Worm (Caenorhabditis elegans) whole organism, L1 larva: ENCODE measurements around the gene F43C1.5.

Source experiments
- C04F5.9 ChIP-seq: sonication (generic microtip); optimal IDR thresholded peaks from 2 replicates; lab custom pipeline; 2016; ENCODE audit warnings: missing genetic modification characterization, missing compliant biosample characterization
- C34B4.2 ChIP-seq: sonication (generic microtip); optimal IDR thresholded peaks from 2 replicates; lab custom pipeline; 2017; ENCODE audit warnings: mild to moderate bottlenecking, missing genetic modification characterization, missing compliant biosample characterization
- Y116A8C.19 ChIP-seq: sonication (generic microtip); optimal IDR thresholded peaks from 2 replicates; lab custom pipeline; 2016; ENCODE audit warnings: missing compliant biosample characterization, missing genetic modification characterization, borderline replicate concordance
- blmp-1 ChIP-seq: fragments of 150-350 bp; optimal IDR thresholded peaks from 2 replicates; lab custom pipeline; 2014; ENCODE audit warnings: missing biosample characterization, missing genetic modification characterization
- ceh-8 ChIP-seq: fragments of 200-800 bp; sonication (Bioruptor generic); optimal IDR thresholded peaks from 2 replicates; lab custom pipeline; 2018; ENCODE audit warnings: mild to moderate bottlenecking, missing genetic modification characterization, moderate library complexity, missing compliant biosample characterization
- dpl-1 ChIP-seq, 3 experiments: fragments of 150-350 bp in 2 of 3; sonication (generic microtip) in 1 of 3; optimal IDR thresholded peaks; 2 replicates each; lab custom pipeline; 2014 to 2017; ENCODE audit warnings: missing biosample characterization in 3 of 3, missing genetic modification characterization in 3 of 3, missing genetic modification reagents in 3 of 3
- dsc-1 ChIP-seq: sonication (generic microtip); optimal IDR thresholded peaks from 2 replicates; lab custom pipeline; 2016; ENCODE audit warnings: mild to moderate bottlenecking, missing genetic modification characterization, missing compliant biosample characterization
- efl-1 ChIP-seq, 4 experiments: fragments of 150-350 bp; optimal IDR thresholded peaks in 3 of 4; peaks in 1 of 4; 1 replicate in 1 of 4; 2 replicates in 3 of 4; lab custom pipeline; 2014; ENCODE audit warnings: missing biosample characterization in 2 of 4, missing genetic modification characterization in 2 of 4, missing genetic modification reagents in 2 of 4
- efl-3 ChIP-seq: fragments of 200-800 bp; sonication (Bioruptor generic); optimal IDR thresholded peaks from 2 replicates; lab custom pipeline; 2018; ENCODE audit warnings: mild to moderate bottlenecking, missing genetic modification characterization, missing compliant biosample characterization
- egl-27 ChIP-seq, 2 experiments: fragments of 150-350 bp in 1 of 2; sonication (generic microtip); optimal IDR thresholded peaks; 3 replicates each; lab custom pipeline; 2017 to 2018; ENCODE audit warnings: missing biosample characterization in 2 of 2, missing genetic modification characterization in 2 of 2, missing genetic modification reagents in 2 of 2
- elt-2 ChIP-seq: sonication (generic microtip); optimal IDR thresholded peaks from 2 replicates; lab custom pipeline; 2016; ENCODE audit warnings: missing genetic modification characterization, mild to moderate bottlenecking, inconsistent platforms, missing compliant biosample characterization, missing genetic modification reagents
- elt-3 ChIP-seq, 6 experiments: fragments of 150-350 bp in 1 of 6; sonication (generic microtip); optimal IDR thresholded peaks; 2 replicates each; lab custom pipeline; 2017 to 2018; ENCODE audit warnings: missing biosample characterization in 6 of 6, missing genetic modification characterization in 6 of 6, inconsistent platforms in 1 of 6
- fkh-8 ChIP-seq: sonication (generic microtip); optimal IDR thresholded peaks from 2 replicates; lab custom pipeline; 2016; ENCODE audit warnings: mild to moderate bottlenecking, missing genetic modification characterization, missing compliant biosample characterization
- fos-1 ChIP-seq: fragments of 150-350 bp; optimal IDR thresholded peaks from 2 replicates; lab custom pipeline; 2014; ENCODE audit warnings: missing biosample characterization, missing genetic modification characterization
- hlh-17 ChIP-seq: fragments of 200-800 bp; sonication (Bioruptor generic); optimal IDR thresholded peaks from 2 replicates; lab custom pipeline; 2018; ENCODE audit warnings: missing genetic modification characterization, mild to moderate bottlenecking, missing compliant biosample characterization, moderate library complexity, borderline replicate concordance
- jun-1 ChIP-seq: fragments of 150-350 bp; optimal IDR thresholded peaks from 2 replicates; lab custom pipeline; 2014; ENCODE audit warnings: missing biosample characterization, missing genetic modification reagents, missing genetic modification characterization
- lin-14 ChIP-seq: fragments of 200-800 bp; sonication (Bioruptor generic); optimal IDR thresholded peaks from 2 replicates; lab custom pipeline; 2018; ENCODE audit warnings: mild to moderate bottlenecking, missing genetic modification characterization, moderate library complexity, missing compliant biosample characterization
- lin-35 ChIP-seq, 2 experiments: fragments of 150-350 bp; optimal IDR thresholded peaks; 2 replicates each; lab custom pipeline; 2014; ENCODE audit warnings: missing biosample characterization in 2 of 2, missing genetic modification characterization in 2 of 2, missing genetic modification reagents in 2 of 2
- lir-3 ChIP-seq: sonication (generic microtip); optimal IDR thresholded peaks from 2 replicates; lab custom pipeline; 2016; ENCODE audit warnings: mild to moderate bottlenecking, missing genetic modification characterization, moderate library complexity, missing compliant biosample characterization; ENCODE audit not compliant: poor library complexity
- lsy-2 ChIP-seq, 2 experiments: fragments of 150-350 bp; optimal IDR thresholded peaks; 2 replicates each; lab custom pipeline; 2014; ENCODE audit warnings: missing biosample characterization in 2 of 2, missing genetic modification characterization in 2 of 2
- mab-9 ChIP-seq: fragments of 200-800 bp; sonication (Bioruptor generic); IDR thresholded peaks from 2 replicates; pipeline ENCODE4 v1.3.6; 2022; ENCODE audit warnings: missing genetic modification reagents, missing genetic modification characterization, missing compliant biosample characterization
- mdl-1 ChIP-seq, 2 experiments: fragments of 150-350 bp; optimal IDR thresholded peaks; 2 replicates each; lab custom pipeline; 2014 to 2017; ENCODE audit warnings: missing biosample characterization in 2 of 2, missing genetic modification characterization in 2 of 2, inconsistent platforms in 1 of 2
- mep-1 ChIP-seq: fragments of 150-350 bp; optimal IDR thresholded peaks from 2 replicates; lab custom pipeline; 2014; ENCODE audit warnings: missing biosample characterization, missing genetic modification characterization
- nhr-12 ChIP-seq: sonication (generic microtip); optimal IDR thresholded peaks from 2 replicates; lab custom pipeline; 2017; ENCODE audit warnings: missing biosample characterization, missing genetic modification characterization
- nhr-20 ChIP-seq: sonication (generic microtip); optimal IDR thresholded peaks from 2 replicates; lab custom pipeline; 2016; ENCODE audit warnings: mild to moderate bottlenecking, missing genetic modification characterization, missing compliant biosample characterization
- nhr-237 ChIP-seq: fragments of 150-350 bp; optimal IDR thresholded peaks from 2 replicates; lab custom pipeline; 2014; ENCODE audit warnings: missing biosample characterization, missing genetic modification characterization
- nhr-47 ChIP-seq: sonication (generic microtip); optimal IDR thresholded peaks from 2 replicates; lab custom pipeline; 2016; ENCODE audit warnings: mild to moderate bottlenecking, missing genetic modification characterization, moderate library complexity, missing compliant biosample characterization
- nhr-71 ChIP-seq: sonication (generic microtip); optimal IDR thresholded peaks from 2 replicates; lab custom pipeline; 2016; ENCODE audit warnings: mild to moderate bottlenecking, missing genetic modification characterization, moderate library complexity, missing compliant biosample characterization
- nhr-76 ChIP-seq: sonication (generic microtip); optimal IDR thresholded peaks from 2 replicates; lab custom pipeline; 2017; ENCODE audit warnings: missing biosample characterization, missing genetic modification characterization
- nhr-84 ChIP-seq: sonication (generic microtip); optimal IDR thresholded peaks from 2 replicates; lab custom pipeline; 2017; ENCODE audit warnings: missing biosample characterization, missing genetic modification characterization
- nhr-85 ChIP-seq: sonication (generic microtip); peaks from one replicate; lab custom pipeline; 2016; ENCODE audit warnings: missing genetic modification characterization, inconsistent platforms, missing compliant biosample characterization
- nhr-90 ChIP-seq: sonication (generic microtip); optimal IDR thresholded peaks from 2 replicates; lab custom pipeline; 2016; ENCODE audit warnings: mild to moderate bottlenecking, missing genetic modification characterization, missing compliant biosample characterization; ENCODE audit not compliant: poor library complexity
- pag-3 ChIP-seq: sonication (generic microtip); optimal IDR thresholded peaks from 2 replicates; lab custom pipeline; 2017; ENCODE audit warnings: missing genetic modification characterization, mild to moderate bottlenecking, missing compliant biosample characterization, antibody characterized with exemption, borderline replicate concordance; ENCODE audit not compliant: insufficient read depth
- pax-3 ChIP-seq: fragments of 200-800 bp; sonication (Bioruptor generic); optimal IDR thresholded peaks from 2 replicates; lab custom pipeline; 2018; ENCODE audit warnings: mild to moderate bottlenecking, missing genetic modification characterization, moderate library complexity, missing compliant biosample characterization
- rnt-1 ChIP-seq: sonication (generic microtip); optimal IDR thresholded peaks from 2 replicates; lab custom pipeline; 2016; ENCODE audit warnings: mild to moderate bottlenecking, missing genetic modification characterization, moderate library complexity, missing compliant biosample characterization
- snpc-4 ChIP-seq: fragments of 150-350 bp; optimal IDR thresholded peaks from 2 replicates; lab custom pipeline; 2014; ENCODE audit warnings: missing biosample characterization, missing genetic modification characterization
- sox-4 ChIP-seq: sonication (generic microtip); optimal IDR thresholded peaks from 2 replicates; lab custom pipeline; 2016; ENCODE audit warnings: missing genetic modification characterization, missing compliant biosample characterization
- sptf-1 ChIP-seq: fragments of 150-350 bp; optimal IDR thresholded peaks from 2 replicates; lab custom pipeline; 2014; ENCODE audit warnings: missing biosample characterization, missing genetic modification characterization
- tbx-2 ChIP-seq: sonication (generic microtip); optimal IDR thresholded peaks from 2 replicates; lab custom pipeline; 2016; ENCODE audit warnings: missing genetic modification characterization, missing compliant biosample characterization
- unc-86 ChIP-seq: sonication (generic microtip); optimal IDR thresholded peaks from 2 replicates; lab custom pipeline; 2016; ENCODE audit warnings: missing genetic modification characterization, missing compliant biosample characterization
- unc-98 ChIP-seq: fragments of 200-800 bp; sonication (Bioruptor generic); IDR thresholded peaks from 2 replicates; pipeline ENCODE4 v1.3.6; 2022; ENCODE audit warnings: missing genetic modification characterization, missing compliant biosample characterization
- xbp-1 ChIP-seq: sonication (generic microtip); optimal IDR thresholded peaks from 2 replicates; lab custom pipeline; 2016; ENCODE audit warnings: missing genetic modification characterization, missing compliant biosample characterization
- zag-1 ChIP-seq: fragments of 150-350 bp; optimal IDR thresholded peaks from 2 replicates; lab custom pipeline; 2014; ENCODE audit warnings: missing biosample characterization, missing genetic modification characterization
- zip-4 ChIP-seq: fragments of 200-800 bp; sonication (Bioruptor generic); optimal IDR thresholded peaks from 2 replicates; lab custom pipeline; 2018; ENCODE audit warnings: mild to moderate bottlenecking, missing genetic modification characterization, moderate library complexity, missing compliant biosample characterization

The F43C1.5 gene

DNA sequence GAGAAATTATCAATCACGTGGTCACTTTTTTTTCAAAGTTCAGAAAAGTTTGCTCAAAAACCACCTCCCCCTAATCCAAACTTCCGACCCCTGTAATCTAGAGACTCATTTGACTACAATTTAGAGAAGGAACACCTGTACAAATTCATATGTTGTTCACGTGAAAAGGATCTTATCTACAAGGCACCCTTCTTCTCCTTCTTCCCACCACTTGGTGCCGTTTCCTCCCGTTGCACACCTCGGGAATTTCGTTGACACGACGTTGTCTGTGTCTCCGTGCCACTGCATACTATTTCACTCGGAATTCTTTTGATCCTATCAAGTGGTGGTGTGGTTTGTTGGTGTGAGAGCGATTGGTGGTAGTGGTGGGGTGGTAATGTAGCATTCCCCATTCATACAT lies 45.6 kb downstream of the F43C1.5 start:
- TF ChIP-seq pag-3 (tag; lab: Kevin White, UChicago) (no peak), lin-14 (GFP tag; lab: Kevin White, UChicago) (peak; percentile 12), efl-1 (optimal IDR thresholded peaks at IDR 0.05; lab: Kevin White, UChicago) (no peak), efl-1 (GFP tag; optimal IDR thresholded peaks at IDR 0.05 in 1 of 2; lab: Kevin White, UChicago) (peak in 1 of 2 experiments; percentile 49)
- TF ChIP-seq, all 84 proteins: peak for 2

DNA sequence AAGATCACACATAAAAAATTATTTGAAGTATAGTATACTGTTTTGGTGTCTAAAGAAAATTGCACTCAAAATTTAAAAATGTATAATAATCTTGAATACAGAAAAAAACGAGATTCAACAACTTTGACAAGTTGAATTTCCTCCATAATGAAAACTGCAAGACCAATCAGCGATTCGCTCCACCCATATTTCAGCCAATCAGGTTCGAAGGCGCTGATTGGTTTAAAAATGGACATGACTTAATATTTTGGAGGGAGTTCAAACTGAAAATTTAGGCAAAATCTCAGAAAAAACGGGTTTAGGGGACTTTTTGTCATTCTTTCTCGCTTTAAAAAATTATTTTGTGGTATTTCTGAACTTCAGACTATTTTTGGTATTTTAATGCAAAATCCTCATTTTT lies 46.8 kb downstream of the F43C1.5 start:
- TF ChIP-seq sptf-1 (tag; lab: Kevin White, UChicago) (no peak), ceh-8 (GFP tag; lab: Kevin White, UChicago) (no peak), efl-1 (optimal IDR thresholded peaks at IDR 0.05; lab: Kevin White, UChicago) (peak in 1 of 2 experiments; percentile 38), efl-1 (GFP tag; optimal IDR thresholded peaks at IDR 0.05 in 1 of 2; lab: Kevin White, UChicago) (peak; percentile 54 to 96), efl-3 (GFP tag; lab: Kevin White, UChicago) (no peak), fkh-8 (tag; lab: Kevin White, UChicago) (no peak), elt-2 (no peak), fos-1 (tag; lab: Kevin White, UChicago) (no peak), mep-1 (tag; lab: Kevin White, UChicago) (no peak), lsy-2 (tag; optimal IDR thresholded peaks at IDR 0.05; lab: Kevin White, UChicago) (peak in 1 of 2 experiments; percentile 14), C04F5.9 (tag; lab: Kevin White, UChicago) (no peak), nhr-85 (peak; percentile 31), nhr-90 (no peak), xbp-1 (peak; percentile 47), egl-27 (tag; optimal IDR thresholded peaks at IDR 0.05; lab: Kevin White, UChicago) (no peak), C34B4.2 (tag; lab: Kevin White, UChicago) (no peak), dsc-1 (tag; lab: Kevin White, UChicago) (no peak), dpl-1 (GFP tag; optimal IDR thresholded peaks at IDR 0.05; lab: Kevin White, UChicago) (peak; percentile 14 to 55 (median 50)), mdl-1 (tag; optimal IDR thresholded peaks at IDR 0.05; lab: Kevin White, UChicago) (no peak), sox-4 (no peak), tbx-2 (tag; lab: Kevin White, UChicago) (no peak), unc-98 (no peak), lir-3 (tag; lab: Kevin White, UChicago) (no peak), nhr-76 (tag; lab: Kevin White, UChicago) (no peak)

DNA sequence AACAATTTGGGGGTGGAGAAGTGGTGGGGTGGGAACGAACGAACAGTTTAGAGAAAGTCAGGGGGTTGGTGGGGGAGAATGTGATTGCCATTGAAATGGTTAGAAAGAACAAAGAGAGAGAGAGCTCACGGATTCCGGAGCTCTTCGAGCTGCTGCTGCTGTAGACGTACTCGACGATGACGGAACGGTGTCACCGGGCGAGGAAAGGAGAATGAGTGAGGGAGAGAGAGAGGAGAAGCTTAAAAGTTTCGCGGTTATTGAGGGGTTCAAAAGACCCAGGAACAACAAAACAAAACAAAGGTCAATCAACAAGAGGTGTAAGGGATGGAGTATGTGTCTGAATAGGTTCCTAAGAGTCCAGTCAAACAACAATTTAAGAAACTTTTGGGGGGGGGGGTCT lies 47.3 kb downstream of the F43C1.5 start:
- TF ChIP-seq zip-4 (GFP tag; lab: Kevin White, UChicago) = no peak
- TF ChIP-seq efl-3 (GFP tag; lab: Kevin White, UChicago) = no peak
- TF ChIP-seq lir-3 (tag; lab: Kevin White, UChicago) = no peak
- no peak for TF ChIP-seq zag-1 (tag; lab: Kevin White, UChicago)
- TF ChIP-seq nhr-47 (tag; lab: Kevin White, UChicago) = no peak
- no peak for TF ChIP-seq nhr-71 (tag; lab: Kevin White, UChicago)
- TF ChIP-seq sptf-1 (tag; lab: Kevin White, UChicago) = no peak
- TF ChIP-seq nhr-237 (tag; lab: Kevin White, UChicago) = no peak
- TF ChIP-seq, all 84 proteins: peak for 0

DNA sequence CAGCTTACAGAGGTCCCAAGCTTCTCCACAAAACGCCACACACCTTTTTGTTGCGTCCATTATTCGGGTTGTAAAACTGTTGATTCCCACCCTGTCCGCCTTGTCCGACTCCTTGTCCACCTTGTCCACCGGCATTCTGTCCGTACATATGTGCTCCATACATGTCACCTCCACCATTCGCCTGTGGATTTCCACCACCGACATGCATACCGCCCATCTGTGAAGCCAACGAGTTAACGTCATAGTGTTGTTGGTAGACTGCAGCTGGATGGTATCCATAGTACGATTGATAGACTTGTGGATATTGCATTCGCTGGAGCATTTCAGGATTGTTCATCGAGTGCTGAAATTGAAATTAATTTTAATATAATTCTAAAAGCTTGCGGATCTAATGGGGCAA lies 48.8 kb downstream of the F43C1.5 start:
- TF ChIP-seq nhr-20 (no peak), rnt-1 (tag; lab: Kevin White, UChicago) (no peak), mdl-1 (tag; optimal IDR thresholded peaks at IDR 0.05; lab: Kevin White, UChicago) (no peak), ceh-8 (GFP tag; lab: Kevin White, UChicago) (no peak), nhr-76 (tag; lab: Kevin White, UChicago) (no peak), elt-3 (tag; optimal IDR thresholded peaks at IDR 0.05; lab: Kevin White, UChicago) (no peak), pax-3 (tag; lab: Kevin White, UChicago) (no peak), mab-9 (GFP tag; lab: Robert Waterston, UW) (no peak), hlh-17 (GFP tag; lab: Kevin White, UChicago) (no peak), unc-86 (tag; lab: Kevin White, UChicago) (no peak), jun-1 (tag; lab: Kevin White, UChicago) (no peak), nhr-12 (tag; lab: Kevin White, UChicago) (no peak), zag-1 (tag; lab: Kevin White, UChicago) (no peak), Y116A8C.19 (tag; lab: Kevin White, UChicago) (no peak), nhr-84 (no peak), snpc-4 (tag; lab: Kevin White, UChicago) (no peak), lir-3 (tag; lab: Kevin White, UChicago) (no peak), blmp-1 (tag; lab: Kevin White, UChicago) (no peak), lin-35 (GFP tag; optimal IDR thresholded peaks at IDR 0.05; lab: Kevin White, UChicago) (no peak), nhr-47 (tag; lab: Kevin White, UChicago) (no peak)
